Worm (Caenorhabditis elegans) whole organism, L4 larva: ENCODE data around the gene tag-275.

ENCODE experiments used
- F49E8.2 ChIP-seq: sonication (generic microtip); optimal IDR thresholded peaks from 2 replicates; lab custom pipeline; 2016; ENCODE audit warnings: missing compliant biosample characterization, mild to moderate bottlenecking, missing genetic modification characterization, borderline replicate concordance
- Y105C5A.15 ChIP-seq: fragments of 200-800 bp; sonication (Bioruptor generic); IDR thresholded peaks from 2 replicates; pipeline ENCODE4 v1.3.6; 2022; ENCODE audit warnings: missing genetic modification characterization, missing compliant biosample characterization
- ZK546.5 ChIP-seq, 2 experiments: sonication (generic microtip); optimal IDR thresholded peaks; 2 replicates each; lab custom pipeline; 2017; ENCODE audit warnings: missing biosample characterization in 2 of 2, missing genetic modification characterization in 2 of 2
- aly-2 ChIP-seq: sonication (generic microtip); optimal IDR thresholded peaks from 2 replicates; lab custom pipeline; 2018; ENCODE audit warnings: missing biosample characterization, missing genetic modification characterization
- ceh-62 ChIP-seq: sonication (generic microtip); optimal IDR thresholded peaks from 2 replicates; lab custom pipeline; 2017; ENCODE audit warnings: missing biosample characterization, missing genetic modification characterization
- ctbp-1 ChIP-seq: fragments of 200-800 bp; sonication (Bioruptor generic); IDR thresholded peaks from 2 replicates; pipeline ENCODE4 v1.3.6; 2022; ENCODE audit warnings: missing genetic modification reagents, missing genetic modification characterization, missing compliant biosample characterization
- hmg-1.1 ChIP-seq: fragments of 200-800 bp; sonication (Bioruptor generic); IDR thresholded peaks from 2 replicates; pipeline ENCODE4 v1.3.6; 2022; ENCODE audit warnings: missing genetic modification reagents, missing genetic modification characterization, missing compliant biosample characterization
- nhr-237 ChIP-seq: sonication (generic microtip); optimal IDR thresholded peaks from 2 replicates; lab custom pipeline; 2017; ENCODE audit warnings: missing biosample characterization, missing genetic modification characterization
- nhr-6 ChIP-seq: fragments of 150-350 bp; optimal IDR thresholded peaks from 2 replicates; lab custom pipeline; 2014; ENCODE audit warnings: missing biosample characterization, missing genetic modification characterization
- nhr-76 ChIP-seq: fragments of 150-350 bp; optimal IDR thresholded peaks from 2 replicates; lab custom pipeline; 2014; ENCODE audit warnings: missing biosample characterization, missing genetic modification characterization
- skn-1 ChIP-seq: fragments of 150-350 bp; optimal IDR thresholded peaks from 2 replicates; lab custom pipeline; 2014; ENCODE audit warnings: missing biosample characterization, missing genetic modification characterization
- snpc-4 ChIP-seq: fragments of 150-350 bp; optimal IDR thresholded peaks from 2 replicates; lab custom pipeline; 2014; ENCODE audit warnings: missing biosample characterization, missing genetic modification characterization

DNA sequence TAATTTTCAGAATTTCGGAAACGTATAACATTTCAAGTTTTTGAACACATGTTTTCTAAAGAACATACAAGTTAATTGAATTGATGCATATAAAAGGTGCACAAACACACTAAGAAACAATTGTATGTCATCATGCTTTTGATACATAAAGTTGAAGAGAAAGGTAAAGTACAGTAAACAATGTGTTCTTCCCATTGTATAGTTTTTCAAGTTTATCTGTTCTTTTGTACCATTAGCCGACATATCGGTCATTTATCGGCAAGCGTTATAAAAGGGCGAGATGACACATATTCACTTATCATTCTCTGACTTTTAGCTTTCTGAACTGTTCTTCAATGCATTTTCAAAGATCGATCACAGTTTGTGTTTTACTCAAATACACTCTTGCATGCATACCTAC is 39.6 kb upstream of the tag-275 start, which contains the start of gene T13C5.9:
- TF ChIP-seq Y105C5A.15 (GFP tag; lab: Robert Waterston, UW) = no peak
- no peak for TF ChIP-seq ceh-62 (tag; lab: Kevin White, UChicago)
- TF ChIP-seq nhr-6 (tag; lab: Kevin White, UChicago) = no peak
- TF ChIP-seq nhr-76 (tag; lab: Kevin White, UChicago) = no peak
- no peak for TF ChIP-seq nhr-237 (tag; lab: Kevin White, UChicago)
- TF ChIP-seq aly-2 (tag; lab: Kevin White, UChicago) = no peak
- no peak for TF ChIP-seq ZK546.5 (tag; optimal IDR thresholded peaks at IDR 0.05; lab: Kevin White, UChicago)
- no peak for TF ChIP-seq F49E8.2
- TF ChIP-seq ctbp-1 = no peak
- TF ChIP-seq hmg-1.1 (GFP tag; lab: Robert Waterston, UW) = no peak
- no peak for TF ChIP-seq skn-1
- no peak for TF ChIP-seq snpc-4 (tag; lab: Kevin White, UChicago)
